Worm (Caenorhabditis elegans): ENCODE measurements around the gene fem-2.
A peak's percentile ranks its signal among the peaks of the same experiment; 100 is the strongest.

DNA sequence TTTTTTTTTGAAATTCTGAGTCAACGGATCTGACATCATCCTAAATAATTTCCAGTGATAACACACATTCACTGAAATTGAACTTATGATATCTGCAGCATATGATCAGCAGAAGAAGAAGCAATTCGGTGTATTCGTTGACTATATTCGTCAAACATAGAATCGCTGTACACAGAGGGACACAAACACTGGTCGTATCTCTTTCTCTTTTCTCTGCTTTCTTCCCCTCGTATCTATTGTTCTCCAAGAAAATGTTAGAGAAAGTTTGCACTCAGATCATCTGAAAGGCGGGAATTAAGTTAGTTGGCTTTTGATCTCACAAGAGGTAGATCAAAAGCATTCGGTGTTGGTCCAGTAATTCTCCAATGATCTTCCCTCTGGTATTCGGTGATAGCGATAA lies 16.1 kb upstream of the fem-2 start:
- TF ChIP-seq hif-1 (tag; optimal IDR thresholded peaks at IDR 0.05) (no peak), mdl-1 (tag; optimal IDR thresholded peaks at IDR 0.05) (peak in 1 of 2 experiments; percentile 2), ceh-28 (tag; optimal IDR thresholded peaks at IDR 0.05) (no peak), tra-1 (GFP tag; IDR thresholded peaks at IDR 0.05) (no peak), Y48G9A.11 (GFP tag; IDR thresholded peaks at IDR 0.05) (no peak), lin-13 (GFP tag; optimal IDR thresholded peaks at IDR 0.05) (no peak), nhr-25 (tag; optimal IDR thresholded peaks at IDR 0.05; ENCODE audit: borderline replicate concordance, insufficient read depth) (no peak), ama-1 (optimal IDR thresholded peaks at IDR 0.05) (no peak), T26A8.4 (GFP tag; IDR thresholded peaks at IDR 0.05) (no peak), unc-39 (tag; optimal IDR thresholded peaks at IDR 0.05) (no peak), ztf-11 (tag; optimal IDR thresholded peaks at IDR 0.05) (no peak), aha-1 (tag) (peak; percentile 87), hlh-30 (tag; optimal IDR thresholded peaks at IDR 0.05; ENCODE audit: insufficient read depth) (no peak), Y75B8A.6 (GFP tag; IDR thresholded peaks at IDR 0.05) (no peak)

Data from whole organism, L4 larva.